Worm (Caenorhabditis elegans): Measurements from ENCODE around the gene rps-13.

The rps-13 gene

ce11 chrIII:6411430-6411829 lies 36.6 kb upstream of the rps-13 start:
- TF ChIP-seq T20F7.1 (GFP tag; optimal IDR thresholded peaks at IDR 0.05) (peak; percentile 35), dve-1 (tag; optimal IDR thresholded peaks at IDR 0.05; ENCODE audit: insufficient read depth) (peak; percentile 24), ces-1 (GFP tag; optimal IDR thresholded peaks at IDR 0.05) (no peak), zag-1 (tag; optimal IDR thresholded peaks at IDR 0.05) (no peak), nhr-28 (tag; optimal IDR thresholded peaks at IDR 0.05) (peak; percentile 36), dmd-6 (GFP tag; IDR thresholded peaks at IDR 0.05) (peak; percentile 15; the same call in 1 of the 2 replicates), R02D3.7 (tag; optimal IDR thresholded peaks at IDR 0.05) (peak; percentile 14), T26A8.4 (GFP tag; IDR thresholded peaks at IDR 0.05) (no peak), zip-2 (tag; optimal IDR thresholded peaks at IDR 0.05) (no peak), lsy-2 (tag; optimal IDR thresholded peaks at IDR 0.05) (peak in 1 of 2 experiments; percentile 16)

- TF ChIP-seq daf-16 (GFP tag; optimal IDR thresholded peaks at IDR 0.05) (no peak), daf-16 (tag; optimal IDR thresholded peaks at IDR 0.05) (no peak), ceh-32 (tag; optimal IDR thresholded peaks at IDR 0.05; ENCODE audit: poor library complexity) (no peak), nhr-111 (GFP tag; optimal IDR thresholded peaks at IDR 0.05) (no peak), madf-9 (GFP tag; conservative IDR thresholded peaks at IDR 0.05) (no peak), rbr-2 (tag; optimal IDR thresholded peaks at IDR 0.05) (no peak), nhr-42 (GFP tag; IDR thresholded peaks at IDR 0.05) (no peak), lin-1 (GFP tag; IDR thresholded peaks at IDR 0.05) (no peak), zip-2 (tag; optimal IDR thresholded peaks at IDR 0.05) (no peak), gei-8 (GFP tag; optimal IDR thresholded peaks at IDR 0.05) (no peak), fos-1 (tag; optimal IDR thresholded peaks at IDR 0.05) (no peak), mes-2 (tag; optimal IDR thresholded peaks at IDR 0.05; ENCODE audit: poor library complexity, severe bottlenecking) (no peak), duxl-1 (tag; optimal IDR thresholded peaks at IDR 0.05; ENCODE audit: poor library complexity) (no peak), F26F4.8 (GFP tag; conservative IDR thresholded peaks at IDR 0.05) (no peak), mxl-3 (GFP tag; optimal IDR thresholded peaks at IDR 0.05) (no peak), nhr-6 (tag; optimal IDR thresholded peaks at IDR 0.05) (no peak), lin-29 (GFP tag; IDR thresholded peaks at IDR 0.05) (no peak), Y75B8A.6 (GFP tag; IDR thresholded peaks at IDR 0.05) (no peak), lir-3 (tag; optimal IDR thresholded peaks at IDR 0.05) (no peak), lsy-2 (tag; optimal IDR thresholded peaks at IDR 0.05) (no peak)
Measured at ce11 chrIII:6406829-6407228, 32.0 kb upstream of the rps-13 start, which contains the start of gene let-756. Gene let-756 (plus strand): TSS chrIII:6407129.

- no peak for TF ChIP-seq pha-4 (GFP tag; IDR thresholded peaks at IDR 0.05)
- TF ChIP-seq pha-4 (tag; optimal IDR thresholded peaks at IDR 0.05): no peak
- TF ChIP-seq ctbp-1 (GFP tag; IDR thresholded peaks at IDR 0.05): 0 out of 2 replicates have a peak, but pooled peaks have one; percentile 27
- no peak for TF ChIP-seq madf-9 (GFP tag; conservative IDR thresholded peaks at IDR 0.05)
- peak in 1 of 2 experiments; percentile 41 for TF ChIP-seq daf-16 (GFP tag; optimal IDR thresholded peaks at IDR 0.05)
- TF ChIP-seq daf-16 (tag; optimal IDR thresholded peaks at IDR 0.05): no peak
- TF ChIP-seq fos-1 (tag; optimal IDR thresholded peaks at IDR 0.05): no peak
- TF ChIP-seq F10B5.3 (tag; optimal IDR thresholded peaks at IDR 0.05): no peak
- TF ChIP-seq egl-27 (tag; optimal IDR thresholded peaks at IDR 0.05): no peak
- TF ChIP-seq ceh-20 (GFP tag; IDR thresholded peaks at IDR 0.05): peak; percentile 29; the same call in 1 of the 2 replicates
- TF ChIP-seq lsy-2 (tag; optimal IDR thresholded peaks at IDR 0.05): no peak
- no peak for TF ChIP-seq zip-2 (tag; optimal IDR thresholded peaks at IDR 0.05)
- no peak for TF ChIP-seq nhr-6 (tag; optimal IDR thresholded peaks at IDR 0.05)
- no peak for TF ChIP-seq Y75B8A.6 (GFP tag; IDR thresholded peaks at IDR 0.05)
- no peak for TF ChIP-seq daf-8 (GFP tag; IDR thresholded peaks at IDR 0.05)
- no peak for TF ChIP-seq hif-1 (tag; optimal IDR thresholded peaks at IDR 0.05)
- no peak for TF ChIP-seq lin-39 (tag; optimal IDR thresholded peaks at IDR 0.05)
- TF ChIP-seq hlh-11 (tag; optimal IDR thresholded peaks at IDR 0.05): peak; percentile 44
- no peak for TF ChIP-seq set-16 (GFP tag; IDR thresholded peaks at IDR 0.05)
- TF ChIP-seq tra-1 (GFP tag; IDR thresholded peaks at IDR 0.05): no peak
- TF ChIP-seq dmd-8 (GFP tag; IDR thresholded peaks at IDR 0.05): no peak
- no peak for TF ChIP-seq dpl-1 (GFP tag; optimal IDR thresholded peaks at IDR 0.05)
- no peak for TF ChIP-seq ztf-11 (tag; optimal IDR thresholded peaks at IDR 0.05)
- no peak for TF ChIP-seq snpc-4 (tag; optimal IDR thresholded peaks at IDR 0.05)
- TF ChIP-seq unc-62 (GFP tag; optimal IDR thresholded peaks at IDR 0.05 in 1 of 2): no peak
- TF ChIP-seq unc-62 (tag; optimal IDR thresholded peaks at IDR 0.05): no peak
- no peak for TF ChIP-seq ceh-82 (tag; optimal IDR thresholded peaks at IDR 0.05)
- TF ChIP-seq unc-130 (GFP tag; optimal IDR thresholded peaks at IDR 0.05): no peak
- TF ChIP-seq nhr-102 (tag; optimal IDR thresholded peaks at IDR 0.05): no peak
Measured at ce11 chrIII:6405121-6405520, 30.3 kb upstream of the rps-13 start.
